Worm (Caenorhabditis elegans): Measurements from ENCODE around the gene F52D10.4.

ce11 chrX:11617387-11617786 lies at the start of gene F52D10.4:
- TF ChIP-seq nfya-1 (tag; optimal IDR thresholded peaks at IDR 0.05; ENCODE audit: insufficient read depth) = no peak
- TF ChIP-seq nhr-11 (tag; optimal IDR thresholded peaks at IDR 0.05) = no peak
- no peak for TF ChIP-seq skn-1 (tag; optimal IDR thresholded peaks at IDR 0.05)
- no peak for TF ChIP-seq egl-27 (tag; optimal IDR thresholded peaks at IDR 0.05)
- TF ChIP-seq elt-3 (tag; optimal IDR thresholded peaks at IDR 0.05) = no peak
- no peak for TF ChIP-seq lin-39 (tag; optimal IDR thresholded peaks at IDR 0.05)
- no peak for TF ChIP-seq ama-1 (optimal IDR thresholded peaks at IDR 0.05)
- TF ChIP-seq ceh-82 (tag; optimal IDR thresholded peaks at IDR 0.05) = no peak
- no peak for TF ChIP-seq unc-39 (tag; optimal IDR thresholded peaks at IDR 0.05)
- TF ChIP-seq nhr-25 (tag; optimal IDR thresholded peaks at IDR 0.05) = no peak
- no peak for TF ChIP-seq nhr-28 (tag; optimal IDR thresholded peaks at IDR 0.05)
- TF ChIP-seq lin-15B (tag; optimal IDR thresholded peaks at IDR 0.05) = no peak

Measured in whole organism, L3 larva.